Fruit fly (Drosophila melanogaster): ENCODE results near the gene CG7903.

dm6 chr3R:30032281-30032680 lies 37.2 kb upstream of the CG7903 start:
- TF ChIP-seq pan (optimal IDR thresholded peaks at IDR 0.05): no peak
- no peak for TF ChIP-seq usp (GFP tag; optimal IDR thresholded peaks at IDR 0.05)
- TF ChIP-seq psq (optimal IDR thresholded peaks at IDR 0.05): no peak
- no peak for TF ChIP-seq Dll (optimal IDR thresholded peaks at IDR 0.05)
- no peak for TF ChIP-seq EcR (GFP tag; optimal IDR thresholded peaks at IDR 0.05)
